Worm (Caenorhabditis elegans): ENCODE results near the gene ints-2.

ints-2 gene

ce11 chrV:14166630-14167029 lies 18.9 kb upstream of the ints-2 start, which contains the start of gene cest-1.1:
Gene cest-1.1 (minus strand): TSS chrV:14166730.
- TF ChIP-seq ahr-1 (tag; optimal IDR thresholded peaks at IDR 0.05) (no peak), elt-4 (tag; optimal IDR thresholded peaks at IDR 0.05) (no peak), ref-2 (tag; optimal IDR thresholded peaks at IDR 0.05) (no peak), sox-2 (GFP tag; IDR thresholded peaks at IDR 0.05) (no peak), ceh-45 (GFP tag; IDR thresholded peaks at IDR 0.05) (no peak), fkh-6 (tag; optimal IDR thresholded peaks at IDR 0.05) (no peak), ceh-22 (tag; optimal IDR thresholded peaks at IDR 0.05) (no peak), hlh-6 (tag; optimal IDR thresholded peaks at IDR 0.05) (no peak), C38D4.7 (GFP tag; optimal IDR thresholded peaks at IDR 0.05) (no peak), unc-86 (tag; optimal IDR thresholded peaks at IDR 0.05) (no peak), sdc-2 (tag; optimal IDR thresholded peaks at IDR 0.05) (no peak), odd-2 (tag; optimal IDR thresholded peaks at IDR 0.05) (no peak), ceh-9 (tag; optimal IDR thresholded peaks at IDR 0.05) (no peak), eyg-1 (tag; optimal IDR thresholded peaks at IDR 0.05) (no peak), ttx-3 (tag; optimal IDR thresholded peaks at IDR 0.05) (no peak), nhr-11 (tag; optimal IDR thresholded peaks at IDR 0.05) (no peak), C08G9.2 (tag; optimal IDR thresholded peaks at IDR 0.05) (no peak), K02D7.2 (tag; optimal IDR thresholded peaks at IDR 0.05) (no peak), ets-4 (tag; optimal IDR thresholded peaks at IDR 0.05) (no peak), pros-1 (tag; optimal IDR thresholded peaks at IDR 0.05) (no peak)

ce11 chrV:14167629-14168028 lies 17.9 kb upstream of the ints-2 start, which contains the start of gene ocam-1:
Gene ocam-1 (minus strand): TSS chrV:14167729.
- TF ChIP-seq eyg-1 (tag; optimal IDR thresholded peaks at IDR 0.05) (no peak), pax-1 (tag; optimal IDR thresholded peaks at IDR 0.05) (no peak), K09A11.1 (tag; optimal IDR thresholded peaks at IDR 0.05; ENCODE audit: insufficient read depth) (no peak), pha-4 (tag; optimal IDR thresholded peaks at IDR 0.05) (no peak), sdc-2 (tag; optimal IDR thresholded peaks at IDR 0.05) (no peak), ceh-24 (tag; optimal IDR thresholded peaks at IDR 0.05) (no peak), ets-4 (tag; optimal IDR thresholded peaks at IDR 0.05) (no peak), fkh-10 (GFP tag; optimal IDR thresholded peaks at IDR 0.05) (no peak), nfya-1 (tag; optimal IDR thresholded peaks at IDR 0.05) (no peak), F13H6.1 (tag; optimal IDR thresholded peaks at IDR 0.05) (no peak), syd-9 (tag; optimal IDR thresholded peaks at IDR 0.05) (no peak), elt-4 (tag; optimal IDR thresholded peaks at IDR 0.05) (no peak), Y22D7AL.16 (tag; optimal IDR thresholded peaks at IDR 0.05) (no peak), odd-2 (tag; optimal IDR thresholded peaks at IDR 0.05) (no peak), pag-3 (tag; optimal IDR thresholded peaks at IDR 0.05; ENCODE audit: borderline replicate concordance) (no peak), C38D4.7 (GFP tag; optimal IDR thresholded peaks at IDR 0.05) (no peak), npax-4 (tag; optimal IDR thresholded peaks at IDR 0.05) (no peak), hlh-6 (tag; optimal IDR thresholded peaks at IDR 0.05) (no peak), ceh-22 (tag; optimal IDR thresholded peaks at IDR 0.05) (no peak), dmd-4 (tag; optimal IDR thresholded peaks at IDR 0.05; ENCODE audit: borderline replicate concordance) (no peak)

ce11 chrV:14171284-14171683 lies 14.2 kb upstream of the ints-2 start, which contains the start of gene cest-2.1:
Gene cest-2.1 (minus strand): TSS chrV:14171481.
- TF ChIP-seq hlh-15 (tag; optimal IDR thresholded peaks at IDR 0.05) (no peak), npax-4 (tag; optimal IDR thresholded peaks at IDR 0.05) (no peak), ceh-9 (tag; optimal IDR thresholded peaks at IDR 0.05) (no peak), ceh-30 (tag; optimal IDR thresholded peaks at IDR 0.05) (no peak), ceh-19 (GFP tag; optimal IDR thresholded peaks at IDR 0.05) (no peak), nhr-232 (tag; optimal IDR thresholded peaks at IDR 0.05) (no peak), pax-1 (tag; optimal IDR thresholded peaks at IDR 0.05) (no peak), hlh-13 (GFP tag; optimal IDR thresholded peaks at IDR 0.05) (no peak), eyg-1 (tag; optimal IDR thresholded peaks at IDR 0.05) (no peak), hlh-30 (tag; optimal IDR thresholded peaks at IDR 0.05; ENCODE audit: insufficient read depth) (no peak), madf-2 (tag; optimal IDR thresholded peaks at IDR 0.05) (no peak)

Data from whole organism, late embryonic.